Worm (Caenorhabditis elegans): ENCODE results near the gene F48E8.3.

Gene F48E8.3

ce11 chrIII:5483738-5484315 lies 22.6 kb downstream of the F48E8.3 start, which contains the start of the genes R02F2.7 and R02F2.4:
Gene R02F2.7, minus strand, starts transcription at chrIII:5483773.
Gene R02F2.4, plus strand, starts transcription at chrIII:5484289.
- TF ChIP-seq nhr-76 (tag; optimal IDR thresholded peaks at IDR 0.05) (no peak), lin-35 (GFP tag; optimal IDR thresholded peaks at IDR 0.05) (peak; percentile 73 to 94), mdl-1 (tag; optimal IDR thresholded peaks at IDR 0.05) (no peak), efl-1 (optimal IDR thresholded peaks at IDR 0.05) (peak in 1 of 2 experiments; percentile 83), efl-1 (GFP tag; optimal IDR thresholded peaks at IDR 0.05 in 1 of 2) (peak; percentile 87 to 99), pqm-1 (tag; optimal IDR thresholded peaks at IDR 0.05) (no peak), hpl-2 (GFP tag; optimal IDR thresholded peaks at IDR 0.05) (no peak), dsc-1 (tag; optimal IDR thresholded peaks at IDR 0.05) (no peak), ama-1 (optimal IDR thresholded peaks at IDR 0.05) (no peak), fkh-8 (tag; optimal IDR thresholded peaks at IDR 0.05) (no peak), nhr-77 (tag; optimal IDR thresholded peaks at IDR 0.05) (no peak), nhr-20 (tag; optimal IDR thresholded peaks at IDR 0.05) (no peak), C16A3.4 (tag; optimal IDR thresholded peaks at IDR 0.05) (peak; percentile 21), vab-15 (tag; optimal IDR thresholded peaks at IDR 0.05) (no peak), elt-3 (tag; optimal IDR thresholded peaks at IDR 0.05) (no peak), blmp-1 (tag; optimal IDR thresholded peaks at IDR 0.05) (peak; percentile 36), elt-2 (tag; optimal IDR thresholded peaks at IDR 0.05) (no peak), dpl-1 (GFP tag; optimal IDR thresholded peaks at IDR 0.05) (peak; percentile 70 to 89 (median 86)), skn-1 (tag; optimal IDR thresholded peaks at IDR 0.05) (no peak), mef-2 (tag; optimal IDR thresholded peaks at IDR 0.05) (no peak), sptf-1 (tag; optimal IDR thresholded peaks at IDR 0.05) (no peak), lsy-2 (tag; optimal IDR thresholded peaks at IDR 0.05) (peak in 1 of 2 experiments; percentile 60), lir-3 (tag; optimal IDR thresholded peaks at IDR 0.05; ENCODE audit: poor library complexity) (no peak), hlh-4 (tag; optimal IDR thresholded peaks at IDR 0.05) (no peak), fkh-4 (tag; optimal IDR thresholded peaks at IDR 0.05; ENCODE audit: borderline replicate concordance) (no peak), lin-39 (tag; optimal IDR thresholded peaks at IDR 0.05) (no peak), isw-1 (GFP tag; IDR thresholded peaks at IDR 0.05) (no peak), zag-1 (tag; optimal IDR thresholded peaks at IDR 0.05) (no peak), nhr-12 (tag; optimal IDR thresholded peaks at IDR 0.05) (no peak), unc-98 (GFP tag; IDR thresholded peaks at IDR 0.05) (no peak), ceh-63 (GFP tag; optimal IDR thresholded peaks at IDR 0.05) (no peak), lin-13 (GFP tag; optimal IDR thresholded peaks at IDR 0.05) (no peak), F16B12.6 (tag; optimal IDR thresholded peaks at IDR 0.05) (no peak), pax-3 (tag; optimal IDR thresholded peaks at IDR 0.05) (no peak)

- TF ChIP-seq hlh-17 (GFP tag; optimal IDR thresholded peaks at IDR 0.05; ENCODE audit: borderline replicate concordance) (no peak), rnt-1 (tag; optimal IDR thresholded peaks at IDR 0.05) (peak; percentile 26), efl-1 (optimal IDR thresholded peaks at IDR 0.05) (no peak), efl-1 (GFP tag; optimal IDR thresholded peaks at IDR 0.05 in 1 of 2) (peak in 1 of 2 experiments; percentile 42), tlp-1 (tag; optimal IDR thresholded peaks at IDR 0.05) (no peak)
These were observed 25.2 kb downstream of the F48E8.3 start for ce11 chrIII:5486345-5486744.

- TF ChIP-seq efl-1 (optimal IDR thresholded peaks at IDR 0.05) (no peak), efl-1 (GFP tag; optimal IDR thresholded peaks at IDR 0.05 in 1 of 2) (peak in 1 of 2 experiments; percentile 45), nhr-12 (tag; optimal IDR thresholded peaks at IDR 0.05) (no peak), lin-13 (GFP tag; optimal IDR thresholded peaks at IDR 0.05) (no peak), nhr-85 (tag) (peak; percentile 9)
These were observed 26.0 kb downstream of the F48E8.3 start, which contains the start of gene osg-1 for ce11 chrIII:5487087-5487603. Gene osg-1, plus strand, starts transcription at chrIII:5487553.
